Worm (Caenorhabditis elegans): ENCODE data around the gene mdl-1.

ce11 chrX:6693331-6693730 is 48.8 kb upstream of the mdl-1 start, which contains the start of gene F38B6.3:
- no peak for TF ChIP-seq flt-1 (GFP tag; IDR thresholded peaks at IDR 0.05)
- TF ChIP-seq cog-1 (tag; optimal IDR thresholded peaks at IDR 0.05), result no peak
- TF ChIP-seq klf-2 (GFP tag; conservative IDR thresholded peaks at IDR 0.05), result no peak
- no peak for TF ChIP-seq ztf-29 (GFP tag; IDR thresholded peaks at IDR 0.05)
- no peak for TF ChIP-seq med-1 (GFP tag; optimal IDR thresholded peaks at IDR 0.05; ENCODE audit: insufficient read depth)
- TF ChIP-seq tab-1 (GFP tag; IDR thresholded peaks at IDR 0.05), result no peak

Measured in whole organism, midembryonic.